Worm (Caenorhabditis elegans): ENCODE measurements around the gene M60.6.

DNA sequence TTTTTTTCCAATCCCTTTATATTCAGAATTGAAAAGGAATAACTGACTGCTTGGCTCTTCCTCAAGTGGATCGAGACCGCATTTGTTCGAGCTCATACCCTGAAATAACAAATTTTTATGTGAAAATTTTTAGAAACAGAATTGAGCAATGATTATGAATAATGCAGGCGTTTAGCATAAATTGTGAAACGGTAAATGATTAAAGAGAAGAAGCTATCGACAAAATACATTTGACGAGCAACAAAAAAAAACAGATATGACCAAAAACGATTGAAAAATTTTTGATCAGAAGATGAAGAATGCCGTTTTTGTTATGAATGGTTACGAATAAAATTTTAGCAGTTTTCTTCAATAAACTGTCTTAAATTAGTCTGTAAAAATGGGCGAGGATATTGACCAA lies 48.6 kb downstream of the M60.6 start, which contains the start of gene C17H11.6:
- TF ChIP-seq pha-4 (tag; optimal IDR thresholded peaks at IDR 0.05) (no peak), ztf-11 (tag; optimal IDR thresholded peaks at IDR 0.05) (no peak), elt-1 (tag; optimal IDR thresholded peaks at IDR 0.05; ENCODE audit: borderline replicate concordance, insufficient read depth) (no peak)

Data from whole organism, mixed stage, embryonic.